Fruit fly (Drosophila melanogaster): ENCODE results near the gene osa.

DNA sequence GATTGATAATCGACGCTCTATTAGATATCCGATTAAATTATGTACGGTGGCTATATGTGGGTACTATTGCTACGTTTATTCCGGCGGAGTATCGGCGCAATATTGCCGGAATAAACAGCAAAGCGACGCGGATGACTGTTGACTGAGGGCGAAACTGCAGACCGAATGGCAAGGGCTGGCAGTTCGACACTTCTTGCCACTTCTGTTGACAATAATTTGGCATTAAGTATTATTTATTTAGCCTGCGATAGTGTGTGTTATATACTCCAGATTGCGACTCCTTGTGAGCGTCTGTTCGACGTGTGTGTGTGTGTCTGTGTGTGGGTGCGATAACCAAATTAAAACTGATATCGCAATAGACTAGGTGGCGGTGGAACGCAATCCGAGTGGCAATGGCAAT is 40.8 kb upstream of the osa start:
- TF ChIP-seq EcR (GFP tag; optimal IDR thresholded peaks at IDR 0.05) (no peak), rn (GFP tag; IDR thresholded peaks at IDR 0.05) (no peak)

Measured in whole organism, pupa.